Worm (Caenorhabditis elegans): ENCODE results near the gene Y50E8A.1.

Gene Y50E8A.1

DNA sequence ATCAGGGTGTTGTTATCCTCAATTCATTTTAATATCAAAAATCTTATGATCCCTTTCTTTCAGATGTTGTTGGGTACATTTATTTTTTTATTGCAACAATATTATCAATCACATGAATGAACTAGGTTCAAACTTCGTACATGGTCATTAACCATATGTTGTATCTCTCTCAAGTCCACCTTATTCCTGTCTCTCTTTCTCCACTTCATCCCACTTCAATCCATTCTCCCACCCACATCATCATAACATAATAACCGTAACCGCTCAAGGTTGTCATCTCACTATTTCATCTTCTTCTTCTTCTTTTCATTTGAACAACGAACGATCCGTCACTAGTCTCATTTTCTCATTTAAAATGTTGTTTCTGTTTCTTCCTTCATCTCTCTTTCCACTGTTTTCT lies 1.3 kb upstream of the Y50E8A.1 start:
- TF ChIP-seq C38D4.7 (GFP tag; optimal IDR thresholded peaks at IDR 0.05) (no peak), ztf-16 (tag; optimal IDR thresholded peaks at IDR 0.05) (no peak)

DNA sequence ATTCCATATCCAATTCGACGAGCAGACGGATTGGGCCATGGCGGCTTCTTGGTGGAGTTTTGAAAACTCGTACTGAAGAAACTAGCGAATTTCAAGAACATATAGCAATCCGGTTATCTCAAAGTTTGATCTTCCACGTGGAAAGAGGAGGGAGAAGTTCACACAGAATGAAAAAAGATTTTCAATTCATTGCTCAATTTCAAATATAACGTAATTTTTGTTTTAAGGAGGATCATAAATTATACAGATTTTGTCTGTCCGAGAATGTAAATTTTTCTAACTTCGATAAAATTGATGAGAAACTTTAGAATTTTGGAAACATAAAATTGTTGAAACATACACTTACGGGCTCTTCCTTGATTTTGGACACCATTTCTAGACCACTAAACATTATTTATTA lies 2.1 kb downstream of the Y50E8A.1 start, which contains the start of gene Y50E8A.2:
TSS of gene Y50E8A.2 (minus strand) at position 101 of the 400 bp plus-strand sequence.
- no peak for TF ChIP-seq tbx-2 (tag; optimal IDR thresholded peaks at IDR 0.05)

DNA sequence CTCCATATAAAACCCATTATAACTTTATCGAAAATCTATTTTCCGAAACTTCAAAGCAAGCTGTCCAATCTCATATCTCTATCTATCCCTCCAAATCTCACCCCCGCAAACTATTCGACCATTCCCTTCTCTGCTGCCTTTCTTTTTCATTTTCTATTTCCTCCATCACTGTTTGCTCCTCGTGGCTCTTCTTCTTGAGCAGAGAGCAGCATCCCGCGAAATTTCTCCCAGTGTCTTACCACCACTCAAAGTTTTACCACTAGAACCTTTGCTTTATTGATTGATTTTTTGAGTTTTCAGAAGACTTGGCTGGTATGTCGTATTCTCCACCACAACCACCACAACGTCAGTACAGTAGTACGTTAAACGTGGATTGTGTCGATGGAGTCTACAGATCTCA lies 2.6 kb downstream of the Y50E8A.1 start, which contains the start of gene oig-3:
TSS of gene oig-3 (plus strand) at position 301 of the 400 bp plus-strand sequence.
- TF ChIP-seq K02D7.2 (tag; optimal IDR thresholded peaks at IDR 0.05) (no peak), eyg-1 (tag; optimal IDR thresholded peaks at IDR 0.05) (no peak), ceh-45 (GFP tag; IDR thresholded peaks at IDR 0.05) (no peak), F13H6.1 (tag; optimal IDR thresholded peaks at IDR 0.05) (no peak), pag-3 (tag; optimal IDR thresholded peaks at IDR 0.05; ENCODE audit: borderline replicate concordance) (no peak), ets-4 (tag; optimal IDR thresholded peaks at IDR 0.05) (no peak), hlh-6 (tag; optimal IDR thresholded peaks at IDR 0.05) (no peak), Y22D7AL.16 (tag; optimal IDR thresholded peaks at IDR 0.05) (no peak), nhr-11 (tag; optimal IDR thresholded peaks at IDR 0.05) (no peak), C08G9.2 (tag; optimal IDR thresholded peaks at IDR 0.05) (no peak), ceh-22 (tag; optimal IDR thresholded peaks at IDR 0.05) (no peak), hlh-15 (tag; optimal IDR thresholded peaks at IDR 0.05) (no peak), mec-3 (tag; optimal IDR thresholded peaks at IDR 0.05; ENCODE audit: borderline replicate concordance) (no peak), unc-3 (GFP tag; conservative IDR thresholded peaks at IDR 0.05) (no peak), unc-3 (tag; optimal IDR thresholded peaks at IDR 0.05) (no peak), ceh-2 (tag; optimal IDR thresholded peaks at IDR 0.05) (no peak), pha-4 (tag; optimal IDR thresholded peaks at IDR 0.05) (no peak), ceh-9 (tag; optimal IDR thresholded peaks at IDR 0.05) (no peak), dmd-4 (tag; optimal IDR thresholded peaks at IDR 0.05; ENCODE audit: borderline replicate concordance) (no peak), lin-11 (tag; optimal IDR thresholded peaks at IDR 0.05) (no peak)

DNA sequence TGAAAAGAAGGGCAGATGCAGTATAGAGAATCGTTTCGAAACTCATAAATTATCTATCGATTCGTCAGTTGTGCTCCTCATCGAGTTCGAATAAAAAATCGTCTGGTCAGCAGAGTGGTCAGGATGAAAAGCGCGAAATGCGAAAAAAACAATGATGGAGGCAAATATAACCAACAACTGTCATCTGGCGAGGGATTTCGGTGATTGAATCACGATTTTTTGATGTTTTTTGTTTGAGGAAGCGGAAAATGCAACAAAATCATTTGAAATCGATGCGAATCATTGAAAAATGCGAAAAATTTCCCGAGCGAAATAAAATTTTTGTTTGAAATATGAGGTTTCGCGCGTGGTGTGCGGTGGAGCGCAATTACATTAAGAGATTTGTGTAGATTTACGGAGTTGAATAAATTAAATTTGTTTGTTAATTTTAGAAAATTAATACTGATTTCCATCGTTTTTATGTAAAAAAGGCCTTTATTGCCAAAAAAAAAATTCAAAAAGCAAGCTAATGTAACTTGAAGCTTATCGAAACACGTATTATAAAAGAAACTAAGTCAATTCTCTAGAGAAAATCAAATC lies 7.6 kb downstream of the Y50E8A.1 start, which contains the start of gene unc-61:
TSS of gene unc-61 (minus strand) at position 51 of the 579 bp plus-strand sequence.
- no peak for TF ChIP-seq eyg-1 (tag; optimal IDR thresholded peaks at IDR 0.05)
- no peak for TF ChIP-seq ceh-34 (tag; optimal IDR thresholded peaks at IDR 0.05)
- peak; percentile 90 for TF ChIP-seq unc-42 (tag; optimal IDR thresholded peaks at IDR 0.05)
- TF ChIP-seq ceh-22 (tag; optimal IDR thresholded peaks at IDR 0.05), result no peak
- no peak for TF ChIP-seq pqm-1 (tag; optimal IDR thresholded peaks at IDR 0.05)
- no peak for TF ChIP-seq ceh-19 (GFP tag; optimal IDR thresholded peaks at IDR 0.05)

DNA sequence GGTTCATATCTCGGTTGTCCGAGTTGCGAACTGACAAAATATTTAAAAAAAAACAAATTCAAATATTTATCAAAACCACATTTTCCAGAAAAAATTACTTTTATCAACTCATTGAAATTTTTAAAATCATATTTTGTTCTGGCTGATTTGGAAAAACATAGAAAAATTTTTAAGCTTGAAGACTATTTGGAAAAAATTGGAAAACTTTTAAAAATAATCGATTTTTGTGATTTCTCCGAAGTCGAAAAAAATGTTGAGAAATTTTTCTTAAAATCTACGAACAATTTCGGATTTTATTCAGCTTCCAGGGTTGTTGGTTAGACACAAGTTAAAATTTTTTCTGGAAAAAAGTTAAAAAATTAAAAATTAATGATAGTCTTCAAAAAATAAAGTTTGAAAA lies 10.2 kb downstream of the Y50E8A.1 start, which contains the start of gene Y50E8A.5:
TSS of gene Y50E8A.5 (minus strand) at position 101 of the 400 bp plus-strand sequence.
- no peak for TF ChIP-seq rnt-1 (tag; optimal IDR thresholded peaks at IDR 0.05)
- TF ChIP-seq eyg-1 (tag; optimal IDR thresholded peaks at IDR 0.05), result no peak
- TF ChIP-seq unc-86 (tag; optimal IDR thresholded peaks at IDR 0.05), result no peak

DNA sequence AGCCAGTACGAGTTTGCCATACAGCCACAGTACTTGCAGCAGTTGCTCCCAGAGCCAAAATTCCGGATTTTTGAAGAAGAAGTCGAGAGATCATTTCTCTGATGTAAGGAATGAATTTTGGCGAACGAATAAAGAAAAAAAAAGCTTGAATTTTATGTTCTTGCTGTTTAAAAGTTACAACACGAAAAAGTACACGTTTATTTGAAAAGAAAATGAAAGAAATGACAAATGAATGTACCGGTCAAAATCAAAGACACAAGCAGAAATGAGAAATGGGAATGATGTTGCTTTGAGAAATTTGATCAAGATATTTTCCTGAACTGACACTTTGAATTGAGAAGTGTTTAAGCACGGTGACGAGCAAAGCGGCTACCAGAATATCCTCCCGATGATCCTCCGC lies 14.5 kb downstream of the Y50E8A.1 start, which contains the start of gene Y50E8A.6:
TSS of gene Y50E8A.6 (minus strand) at position 101 of the 400 bp plus-strand sequence.
- no peak for TF ChIP-seq pat-9 (tag; optimal IDR thresholded peaks at IDR 0.05)
- no peak for TF ChIP-seq ceh-6 (GFP tag; optimal IDR thresholded peaks at IDR 0.05)
- TF ChIP-seq ceh-24 (tag; optimal IDR thresholded peaks at IDR 0.05), result no peak
- TF ChIP-seq sdc-2 (tag; optimal IDR thresholded peaks at IDR 0.05), result no peak
- TF ChIP-seq ttx-3 (tag; optimal IDR thresholded peaks at IDR 0.05), result no peak
- TF ChIP-seq dmd-4 (tag; optimal IDR thresholded peaks at IDR 0.05; ENCODE audit: borderline replicate concordance), result no peak
- no peak for TF ChIP-seq ceh-14 (tag; optimal IDR thresholded peaks at IDR 0.05)
